Fruit fly (Drosophila melanogaster): Measurements from ENCODE around the gene raskol.

Gene raskol

DNA sequence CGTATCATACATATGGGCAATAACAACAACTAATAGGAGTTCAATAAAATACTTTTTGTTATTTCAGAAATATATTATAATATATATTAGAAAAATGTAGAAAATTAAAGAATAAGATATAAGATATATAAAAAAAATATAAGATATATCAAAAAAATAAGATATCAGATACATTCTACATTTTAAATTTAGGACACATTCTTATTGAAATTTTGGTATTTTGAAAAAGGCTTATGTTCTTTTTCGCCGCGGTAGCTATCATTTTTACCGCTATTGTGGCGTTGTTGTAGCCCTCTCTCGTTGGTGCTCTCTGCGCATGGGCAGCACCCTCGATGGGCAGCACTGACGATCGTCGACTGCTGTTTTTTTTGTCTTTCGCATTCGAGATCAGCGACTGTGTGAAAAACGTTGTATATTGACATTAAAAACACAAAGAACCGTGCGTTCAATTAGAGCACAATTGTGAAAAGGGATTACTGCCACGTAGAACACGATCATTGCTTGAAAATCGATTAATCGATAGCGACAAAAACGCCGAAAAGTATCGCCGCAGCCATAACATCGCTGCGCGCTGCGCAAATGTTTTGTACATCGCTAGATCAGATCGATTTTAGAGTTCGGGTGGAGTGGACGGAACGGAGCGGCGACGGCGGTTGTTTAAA, 28.0 kb downstream of the raskol start (continued):
- peak; percentile 40 for TF ChIP-seq CG15696 (tag; optimal IDR thresholded peaks at IDR 0.05)
- no peak for TF ChIP-seq CG4282 (GFP tag; optimal IDR thresholded peaks at IDR 0.05)
- no peak for TF ChIP-seq sima (GFP tag; optimal IDR thresholded peaks at IDR 0.05)
- TF ChIP-seq row (GFP tag; IDR thresholded peaks at IDR 0.05) = peak; percentile 74
- no peak for TF ChIP-seq CG31224 (GFP tag; IDR thresholded peaks at IDR 0.05)
- peak; percentile 77 for TF ChIP-seq CG8290 (GFP tag; optimal IDR thresholded peaks at IDR 0.05)
- TF ChIP-seq CG8290 (tag; optimal IDR thresholded peaks at IDR 0.05) = peak; percentile 51 to 63
- TF ChIP-seq CG14014 (GFP tag; IDR thresholded peaks at IDR 0.05) = peak; percentile 39; the same call in 1 of the 2 replicates
- 0 out of 2 replicates have a peak, but pooled peaks have one; percentile 19 for TF ChIP-seq ap (GFP tag; IDR thresholded peaks at IDR 0.05)
- TF ChIP-seq CG4328 (GFP tag; optimal IDR thresholded peaks at IDR 0.05) = no peak
- TF ChIP-seq CG15011 (GFP tag; optimal IDR thresholded peaks at IDR 0.05) = no peak
- no peak for TF ChIP-seq CG7271 (tag; optimal IDR thresholded peaks at IDR 0.05)
- TF ChIP-seq CrebB (tag; optimal IDR thresholded peaks at IDR 0.05) = no peak
- TF ChIP-seq CG13287 (GFP tag; IDR thresholded peaks at IDR 0.05; ENCODE audit: partially characterized antibody) = peak; percentile 92
- peak; percentile 91 for TF ChIP-seq HLH4C (GFP tag; IDR thresholded peaks at IDR 0.05; ENCODE audit: partially characterized antibody)
- TF ChIP-seq mam (GFP tag; optimal IDR thresholded peaks at IDR 0.05) = peak; percentile 28
- TF ChIP-seq croc (GFP tag; conservative IDR thresholded peaks at IDR 0.05) = no peak
- TF ChIP-seq cg (GFP tag; optimal IDR thresholded peaks at IDR 0.05) = no peak
- no peak for TF ChIP-seq psq (GFP tag; optimal IDR thresholded peaks at IDR 0.05)
- no peak for TF ChIP-seq CTCF (GFP tag; optimal IDR thresholded peaks at IDR 0.05)
- TF ChIP-seq Hmr (GFP tag; optimal IDR thresholded peaks at IDR 0.05) = peak; percentile 57
- no peak for TF ChIP-seq lbe (GFP tag; optimal IDR thresholded peaks at IDR 0.05)
- peak; percentile 44 for TF ChIP-seq az2 (GFP tag; optimal IDR thresholded peaks at IDR 0.05)
- TF ChIP-seq CG8924 (tag; optimal IDR thresholded peaks at IDR 0.05) = peak; percentile 71
- TF ChIP-seq CG32767 (GFP tag; IDR thresholded peaks at IDR 0.05) = no peak
- peak; percentile 95 for TF ChIP-seq chinmo (GFP tag; IDR thresholded peaks at IDR 0.05; ENCODE audit: partially characterized antibody)
- no peak for TF ChIP-seq Poxn (GFP tag; IDR thresholded peaks at IDR 0.05)
- no peak for TF ChIP-seq Gsc (GFP tag; IDR thresholded peaks at IDR 0.05)
- no peak for TF ChIP-seq Hey (tag; optimal IDR thresholded peaks at IDR 0.05)
- TF ChIP-seq jigr1 (GFP tag; IDR thresholded peaks at IDR 0.05) = no peak
- no peak for TF ChIP-seq Ravus (GFP tag; IDR thresholded peaks at IDR 0.05)
- TF ChIP-seq ssp (GFP tag; IDR thresholded peaks at IDR 0.05) = no peak
- TF ChIP-seq caup (GFP tag; optimal IDR thresholded peaks at IDR 0.05; ENCODE audit: severe bottlenecking) = no peak
- no peak for TF ChIP-seq CG32772 (GFP tag; IDR thresholded peaks at IDR 0.05)
- TF ChIP-seq sisA (GFP tag; IDR thresholded peaks at IDR 0.05) = peak; percentile 35; the same call in 1 of the 2 replicates
- peak; percentile 61; the same call in 2 of the 3 replicates for TF ChIP-seq CG17361 (GFP tag; IDR thresholded peaks at IDR 0.05)
- no peak for TF ChIP-seq pros (GFP tag; optimal IDR thresholded peaks at IDR 0.05)
- TF ChIP-seq seq (GFP tag; IDR thresholded peaks at IDR 0.05) = 0 out of 2 replicates have a peak, but pooled peaks have one; percentile 14
- no peak; the same call in 2 of the 3 replicates for TF ChIP-seq CG11456 (GFP tag; IDR thresholded peaks at IDR 0.05)
- no peak for TF ChIP-seq CG10274 (GFP tag; optimal IDR thresholded peaks at IDR 0.05)
- peak; percentile 9 for TF ChIP-seq Dek (tag; optimal IDR thresholded peaks at IDR 0.05)
- no peak for TF ChIP-seq D19B (GFP tag; optimal IDR thresholded peaks at IDR 0.05)
- TF ChIP-seq B-H2 (GFP tag; optimal IDR thresholded peaks at IDR 0.05) = no peak
- TF ChIP-seq CG8281 (tag; optimal IDR thresholded peaks at IDR 0.05) = no peak
- no peak for TF ChIP-seq dati (GFP tag; IDR thresholded peaks at IDR 0.05)
- TF ChIP-seq CG17829 (tag; optimal IDR thresholded peaks at IDR 0.05) = peak; percentile 65
- no peak for TF ChIP-seq cato (GFP tag; optimal IDR thresholded peaks at IDR 0.05; ENCODE audit: borderline replicate concordance)
- TF ChIP-seq CG10147 (GFP tag; optimal IDR thresholded peaks at IDR 0.05) = peak; percentile 2
- peak; percentile 76 for TF ChIP-seq CG2712 (tag; optimal IDR thresholded peaks at IDR 0.05)
- TF ChIP-seq cas (GFP tag; IDR thresholded peaks at IDR 0.05) = no peak
- no peak for TF ChIP-seq CG9876 (GFP tag; optimal IDR thresholded peaks at IDR 0.05)
